Fruit fly (Drosophila melanogaster): ENCODE results near the gene PIG-Wa.

PIG-Wa gene

DNA sequence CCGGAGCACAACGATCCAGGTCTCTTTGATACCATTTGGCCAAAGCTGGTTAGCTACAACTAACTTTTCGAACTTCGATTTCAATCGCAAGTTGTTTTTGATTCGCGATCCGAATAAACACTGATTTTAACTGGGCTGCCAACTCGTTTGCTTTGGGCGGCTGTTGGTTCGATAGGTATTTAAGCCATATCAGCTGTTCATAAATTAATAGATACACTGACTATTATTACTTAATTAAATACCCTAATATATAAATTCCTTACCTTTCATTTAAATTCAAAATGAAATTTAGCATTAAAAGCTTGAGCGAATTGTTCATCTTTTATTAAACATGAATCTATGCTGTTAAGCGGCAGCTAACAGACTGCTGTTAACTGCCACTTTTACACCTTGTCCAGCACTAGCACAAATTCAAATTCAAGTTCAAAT is 25.8 kb upstream of the PIG-Wa start, which contains the start of gene CG9967 (continued):
- no peak for TF ChIP-seq CG18764 (GFP tag; optimal IDR thresholded peaks at IDR 0.05)
- peak; percentile 11 for TF ChIP-seq CG17829 (tag; optimal IDR thresholded peaks at IDR 0.05)
- no peak for TF ChIP-seq Hey (tag; optimal IDR thresholded peaks at IDR 0.05)
- no peak for TF ChIP-seq PHDP (tag; optimal IDR thresholded peaks at IDR 0.05)
- no peak for TF ChIP-seq CG4730 (GFP tag; IDR thresholded peaks at IDR 0.05)
- no peak for TF ChIP-seq schlank (tag; optimal IDR thresholded peaks at IDR 0.05)
- no peak for TF ChIP-seq CG11085 (GFP tag; IDR thresholded peaks at IDR 0.05)
- TF ChIP-seq CG10565 (GFP tag; optimal IDR thresholded peaks at IDR 0.05), result no peak
- TF ChIP-seq dpn (GFP tag; optimal IDR thresholded peaks at IDR 0.05), result peak in 1 of 2 experiments; percentile 2
- TF ChIP-seq Ptx1 (GFP tag; IDR thresholded peaks at IDR 0.05), result no peak
- TF ChIP-seq Rfx (GFP tag; IDR thresholded peaks at IDR 0.05), result peak; percentile 24; the same call in 1 of the 2 replicates
- peak; percentile 66 for TF ChIP-seq Myb (GFP tag; optimal IDR thresholded peaks at IDR 0.05)
- no peak for TF ChIP-seq CG8924 (tag; optimal IDR thresholded peaks at IDR 0.05)
- peak; percentile 34 for TF ChIP-seq CG15601 (tag; optimal IDR thresholded peaks at IDR 0.05)
- TF ChIP-seq trem (tag; optimal IDR thresholded peaks at IDR 0.05), result peak; percentile 99
- TF ChIP-seq dysf (GFP tag; IDR thresholded peaks at IDR 0.05), result no peak
- TF ChIP-seq Fer3 (tag; optimal IDR thresholded peaks at IDR 0.05), result no peak
- no peak for TF ChIP-seq CG16815 (GFP tag; optimal IDR thresholded peaks at IDR 0.05)
- TF ChIP-seq mam (GFP tag; optimal IDR thresholded peaks at IDR 0.05), result no peak
- no peak for TF ChIP-seq CG2875 (GFP tag; optimal IDR thresholded peaks at IDR 0.05)
- no peak for TF ChIP-seq Sry-δ (GFP tag; optimal IDR thresholded peaks at IDR 0.05)
- TF ChIP-seq aop (GFP tag; IDR thresholded peaks at IDR 0.05), result no peak
- TF ChIP-seq CG12942 (GFP tag; optimal IDR thresholded peaks at IDR 0.05), result no peak
- no peak for TF ChIP-seq jigr1 (GFP tag; IDR thresholded peaks at IDR 0.05)
- no peak for TF ChIP-seq sd (tag; optimal IDR thresholded peaks at IDR 0.05)
- peak; percentile 63 for TF ChIP-seq BEAF-32 (GFP tag; optimal IDR thresholded peaks at IDR 0.05)
- no peak for TF ChIP-seq fu2 (GFP tag; optimal IDR thresholded peaks at IDR 0.05)
- no peak for TF ChIP-seq Eip74EF (GFP tag; optimal IDR thresholded peaks at IDR 0.05)
- no peak for TF ChIP-seq vvl (GFP tag; IDR thresholded peaks at IDR 0.05)
- TF ChIP-seq CG10979 (tag; optimal IDR thresholded peaks at IDR 0.05), result peak; percentile 6
- TF ChIP-seq sens-2 (GFP tag; IDR thresholded peaks at IDR 0.05), result peak; percentile 58
- no peak for TF ChIP-seq CG31388 (GFP tag; optimal IDR thresholded peaks at IDR 0.05)
- TF ChIP-seq YL-1 (GFP tag; optimal IDR thresholded peaks at IDR 0.05), result no peak
- no peak for TF ChIP-seq ATbp (GFP tag; optimal IDR thresholded peaks at IDR 0.05)
- peak; percentile 35 for TF ChIP-seq gem (tag; optimal IDR thresholded peaks at IDR 0.05)
- peak; percentile 47; the same call in 1 of the 2 replicates for TF ChIP-seq Scr (GFP tag; IDR thresholded peaks at IDR 0.05; ENCODE audit: partially characterized antibody)
- 0 out of 3 replicates have a peak, but pooled peaks have one; percentile 41 for TF ChIP-seq Doc3 (GFP tag; IDR thresholded peaks at IDR 0.05; ENCODE audit: partially characterized antibody)
- TF ChIP-seq ssp (GFP tag; IDR thresholded peaks at IDR 0.05), result no peak
- TF ChIP-seq CG10543 (GFP tag; optimal IDR thresholded peaks at IDR 0.05), result no peak
- no peak for TF ChIP-seq slou (GFP tag; optimal IDR thresholded peaks at IDR 0.05)
- TF ChIP-seq zfh2 (GFP tag; optimal IDR thresholded peaks at IDR 0.05), result no peak
- TF ChIP-seq az2 (GFP tag; optimal IDR thresholded peaks at IDR 0.05), result no peak
- TF ChIP-seq Gsc (GFP tag; IDR thresholded peaks at IDR 0.05), result no peak
- no peak for TF ChIP-seq corto (GFP tag; optimal IDR thresholded peaks at IDR 0.05)
- TF ChIP-seq HLH54F (GFP tag; optimal IDR thresholded peaks at IDR 0.05), result no peak
- TF ChIP-seq HLHmδ (GFP tag; optimal IDR thresholded peaks at IDR 0.05), result no peak
- no peak for TF ChIP-seq CG18599 (GFP tag; optimal IDR thresholded peaks at IDR 0.05)
- no peak for TF ChIP-seq Oaz (GFP tag; IDR thresholded peaks at IDR 0.05)
- TF ChIP-seq Abd-B (GFP tag; optimal IDR thresholded peaks at IDR 0.05), result no peak
- peak; percentile 24; the same call in 1 of the 3 replicates for TF ChIP-seq CG17361 (GFP tag; IDR thresholded peaks at IDR 0.05)
- TF ChIP-seq CG17186 (GFP tag; optimal IDR thresholded peaks at IDR 0.05), result peak; percentile 36
